Fruit fly (Drosophila melanogaster) whole organism, wandering third instar larva: Measurements from ENCODE around the gene CG13992.
A peak's percentile ranks its signal among the peaks of the same experiment; 100 is the strongest.

Source experiments
- N ChIP-seq: fragments of >200 bp; optimal IDR thresholded peaks from 2 replicates; lab custom pipeline; 2018; ENCODE audit warnings: missing biosample characterization, missing external identifiers, missing genetic modification characterization
- h ChIP-seq: fragments of 200-800 bp; sonication (Bioruptor generic); optimal IDR thresholded peaks from 3 replicates; lab custom pipeline; 2016; ENCODE audit warnings: missing biosample characterization, mild to moderate bottlenecking, missing genetic modification characterization
- pan ChIP-seq: fragments of >200 bp; optimal IDR thresholded peaks from 2 replicates; lab custom pipeline; 2017

dm6 chr2L:5980862-5981432, 13.4 kb upstream of the CG13992 start, which contains the start of gene chic:
- TF ChIP-seq pan (lab: Kevin White, UChicago): no peak
- TF ChIP-seq h: peak; percentile 39
- TF ChIP-seq N (GFP tag; lab: Kevin White, UChicago): no peak
